Worm (Caenorhabditis elegans) whole organism, L3 larva: Measurements from ENCODE around the gene F14D2.14.

Experiments used
- ama-1 ChIP-seq: fragments of 150-350 bp; optimal IDR thresholded peaks from 2 replicates; lab custom pipeline; 2018
- ceh-16 ChIP-seq: sonication (generic microtip); optimal IDR thresholded peaks from 2 replicates; lab custom pipeline; 2017; ENCODE audit warnings: missing biosample characterization, missing genetic modification characterization
- ceh-28 ChIP-seq: fragments of 150-350 bp; optimal IDR thresholded peaks from 2 replicates; lab custom pipeline; 2014; ENCODE audit warnings: missing biosample characterization, missing genetic modification reagents, missing genetic modification characterization
- ceh-82 ChIP-seq: fragments of 150-350 bp; optimal IDR thresholded peaks from 2 replicates; lab custom pipeline; 2014; ENCODE audit warnings: missing biosample characterization, missing genetic modification characterization
- ceh-9 ChIP-seq: sonication (generic microtip); optimal IDR thresholded peaks from 2 replicates; lab custom pipeline; 2018; ENCODE audit warnings: missing biosample characterization, missing genetic modification characterization
- elt-2 ChIP-seq: sonication (generic microtip); optimal IDR thresholded peaks from 2 replicates; lab custom pipeline; 2016; ENCODE audit warnings: missing genetic modification reagents, mild to moderate bottlenecking, missing genetic modification characterization, missing compliant biosample characterization
- eor-1 ChIP-seq, 2 experiments: fragments of 150-350 bp; optimal IDR thresholded peaks; 2 replicates each; lab custom pipeline; 2014 to 2018; ENCODE audit warnings: missing biosample characterization in 2 of 2, missing genetic modification characterization in 2 of 2
- hmg-11 ChIP-seq: sonication (generic microtip); optimal IDR thresholded peaks from 2 replicates; lab custom pipeline; 2016; ENCODE audit warnings: missing genetic modification characterization, missing compliant biosample characterization
- jun-1 ChIP-seq: fragments of 150-350 bp; optimal IDR thresholded peaks from 2 replicates; lab custom pipeline; 2014; ENCODE audit warnings: missing biosample characterization, missing genetic modification reagents, missing genetic modification characterization
- lin-15B ChIP-seq: fragments of 150-350 bp; optimal IDR thresholded peaks from 2 replicates; lab custom pipeline; 2014; ENCODE audit warnings: missing biosample characterization, missing genetic modification characterization
- lin-39 ChIP-seq: fragments of 150-350 bp; optimal IDR thresholded peaks from 2 replicates; lab custom pipeline; 2018; ENCODE audit warnings: missing biosample characterization, missing genetic modification reagents, missing genetic modification characterization
- nhr-12 ChIP-seq: fragments of 150-350 bp; optimal IDR thresholded peaks from 2 replicates; lab custom pipeline; 2014; ENCODE audit warnings: missing biosample characterization, missing genetic modification characterization
- nhr-237 ChIP-seq: fragments of 150-350 bp; optimal IDR thresholded peaks from 2 replicates; lab custom pipeline; 2014; ENCODE audit warnings: missing biosample characterization, missing genetic modification characterization
- nhr-25 ChIP-seq: sonication (generic microtip); optimal IDR thresholded peaks from 2 replicates; lab custom pipeline; 2017; ENCODE audit warnings: missing biosample characterization, missing genetic modification characterization
- nhr-43 ChIP-seq: sonication (generic microtip); optimal IDR thresholded peaks from 2 replicates; lab custom pipeline; 2016; ENCODE audit warnings: mild to moderate bottlenecking, missing genetic modification characterization, missing compliant biosample characterization; ENCODE audit not compliant: poor library complexity, severe bottlenecking
- nhr-76 ChIP-seq: fragments of 150-350 bp; sonication (generic microtip); optimal IDR thresholded peaks from 5 replicates; lab custom pipeline; 2014; ENCODE audit warnings: missing biosample characterization, missing genetic modification characterization
- nhr-77 ChIP-seq: fragments of 150-350 bp; optimal IDR thresholded peaks from 2 replicates; lab custom pipeline; 2014; ENCODE audit warnings: missing biosample characterization, missing genetic modification characterization
- pha-4 ChIP-seq: fragments of 150-350 bp; optimal IDR thresholded peaks from 2 replicates; lab custom pipeline; 2014; ENCODE audit warnings: missing biosample characterization, missing genetic modification reagents, missing genetic modification characterization
- pqm-1 ChIP-seq: fragments of 150-350 bp; optimal IDR thresholded peaks from 2 replicates; lab custom pipeline; 2017; ENCODE audit warnings: missing biosample characterization, missing genetic modification characterization, inconsistent platforms
- sea-2 ChIP-seq: fragments of 150-350 bp; sonication (generic microtip); optimal IDR thresholded peaks from 4 replicates; lab custom pipeline; 2014; ENCODE audit warnings: missing biosample characterization, missing genetic modification reagents, missing genetic modification characterization
- skn-1 ChIP-seq: fragments of 150-350 bp; optimal IDR thresholded peaks from 2 replicates; lab custom pipeline; 2014; ENCODE audit warnings: missing biosample characterization, missing genetic modification characterization
- unc-39 ChIP-seq: sonication (generic microtip); optimal IDR thresholded peaks from 4 replicates; lab custom pipeline; 2017; ENCODE audit warnings: missing biosample characterization, missing genetic modification characterization
- unc-62 ChIP-seq: fragments of 150-350 bp; sonication (generic microtip); optimal IDR thresholded peaks from 4 replicates; lab custom pipeline; 2014; ENCODE audit warnings: missing biosample characterization, missing genetic modification reagents, missing genetic modification characterization
- ztf-11 ChIP-seq: fragments of 150-350 bp; optimal IDR thresholded peaks from 2 replicates; lab custom pipeline; 2014; ENCODE audit warnings: missing biosample characterization, missing genetic modification characterization

Gene F14D2.14

DNA sequence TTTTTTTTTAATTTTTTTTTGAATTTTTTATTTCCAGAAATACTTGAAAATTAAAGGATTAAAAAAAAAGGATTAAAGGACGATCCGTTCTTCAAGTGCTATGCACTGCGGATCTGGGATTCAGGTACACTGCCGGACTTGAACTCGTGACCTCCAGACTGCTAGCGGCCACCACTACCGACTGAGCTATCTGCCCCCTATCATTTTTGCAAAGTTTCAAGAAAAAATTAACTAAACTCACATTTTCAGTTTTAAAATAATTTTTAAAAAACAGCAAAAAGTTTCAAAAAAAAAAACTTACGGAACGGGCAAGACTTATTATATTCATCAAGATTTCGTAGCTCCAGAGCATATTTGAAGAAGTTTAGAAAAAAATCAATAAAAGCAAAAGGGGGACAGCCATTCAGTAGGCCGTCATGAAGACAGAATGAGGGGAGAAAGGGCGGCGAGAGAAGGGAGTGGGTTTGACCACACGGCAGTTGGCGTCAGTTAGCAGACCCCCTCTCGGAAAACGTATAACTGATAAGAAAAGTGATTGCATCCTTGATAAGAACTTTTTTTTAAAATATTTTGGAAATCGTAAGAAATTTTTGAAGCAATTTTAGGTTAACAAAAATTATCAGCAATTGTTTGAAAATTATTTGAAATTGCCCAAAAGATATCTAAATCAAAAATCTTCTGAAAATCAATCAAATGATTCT is 36.7 kb downstream of the F14D2.14 start:
- TF ChIP-seq elt-2 (tag; lab: Kevin White, UChicago) (peak; percentile 46), unc-39 (tag; lab: Kevin White, UChicago) (no peak)

DNA sequence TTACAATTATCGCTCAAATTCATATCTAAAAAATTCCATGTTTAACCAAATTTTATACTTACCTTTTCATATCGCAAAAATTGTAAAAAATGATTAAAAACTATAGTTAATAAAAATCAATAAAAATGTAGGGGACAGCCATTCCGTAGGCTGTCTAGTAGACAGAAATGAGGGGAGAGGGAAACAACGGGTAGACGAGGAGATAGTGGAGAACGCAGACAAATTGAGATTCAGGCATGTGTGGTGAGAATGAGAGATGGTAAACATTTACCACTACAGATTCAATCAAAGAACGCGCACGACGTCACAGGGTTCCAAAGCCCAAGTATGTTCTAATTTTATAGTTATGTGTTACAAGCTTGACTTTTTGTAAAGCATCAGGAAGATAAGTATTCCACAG is 44.2 kb downstream of the F14D2.14 start:
- TF ChIP-seq lin-15B (tag; lab: Kevin White, UChicago) = no peak
- no peak for TF ChIP-seq pqm-1 (tag; lab: Kevin White, UChicago)
- TF ChIP-seq unc-62 (GFP tag; lab: Kevin White, UChicago) = no peak
- TF ChIP-seq ceh-28 (tag; lab: Kevin White, UChicago) = peak; percentile 37
- no peak for TF ChIP-seq nhr-237
- TF ChIP-seq ztf-11 (tag; lab: Kevin White, UChicago) = no peak
- TF ChIP-seq pha-4 = peak; percentile 45
- peak; percentile 30 for TF ChIP-seq elt-2 (tag; lab: Kevin White, UChicago)
- TF ChIP-seq ceh-82 (tag; lab: Kevin White, UChicago) = no peak
- TF ChIP-seq skn-1 (tag; lab: Kevin White, UChicago) = no peak

DNA sequence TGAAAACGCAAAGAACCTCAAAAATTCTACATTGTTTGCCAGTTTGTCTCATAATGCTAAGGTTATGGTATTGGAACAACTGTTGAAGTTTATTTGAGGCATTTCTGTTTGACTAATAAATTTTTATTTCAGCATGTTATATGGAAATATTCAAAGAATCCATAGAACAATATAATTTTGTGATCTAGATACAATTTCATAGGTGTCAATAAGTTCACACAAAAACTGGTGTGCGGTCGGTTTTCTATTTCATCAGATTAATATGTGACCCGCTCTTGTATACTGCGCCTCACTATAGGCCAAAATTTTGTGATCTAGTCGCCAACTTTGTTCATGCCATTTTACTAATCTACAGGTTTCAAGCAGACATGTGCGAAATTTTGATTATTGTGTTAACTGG is 48.3 kb downstream of the F14D2.14 start, which contains the start of gene btb-22:
btb-22 (plus strand) TSS at position 301 of the 400 bp plus-strand sequence.
- TF ChIP-seq lin-39 = no peak
- no peak for TF ChIP-seq nhr-77 (tag; lab: Kevin White, UChicago)
- TF ChIP-seq lin-15B (tag; lab: Kevin White, UChicago) = no peak
- TF ChIP-seq pqm-1 (tag; lab: Kevin White, UChicago) = no peak
- no peak for TF ChIP-seq nhr-25
- no peak for TF ChIP-seq ama-1 (lab: Kevin White, UChicago)
- TF ChIP-seq nhr-43 (tag; lab: Kevin White, UChicago) = no peak
- no peak for TF ChIP-seq nhr-12
- TF ChIP-seq ceh-9 (tag; lab: Kevin White, UChicago) = no peak
- no peak for TF ChIP-seq eor-1 (tag; optimal IDR thresholded peaks at IDR 0.05; lab: Kevin White, UChicago)
- TF ChIP-seq nhr-76 (tag; lab: Kevin White, UChicago) = no peak

DNA sequence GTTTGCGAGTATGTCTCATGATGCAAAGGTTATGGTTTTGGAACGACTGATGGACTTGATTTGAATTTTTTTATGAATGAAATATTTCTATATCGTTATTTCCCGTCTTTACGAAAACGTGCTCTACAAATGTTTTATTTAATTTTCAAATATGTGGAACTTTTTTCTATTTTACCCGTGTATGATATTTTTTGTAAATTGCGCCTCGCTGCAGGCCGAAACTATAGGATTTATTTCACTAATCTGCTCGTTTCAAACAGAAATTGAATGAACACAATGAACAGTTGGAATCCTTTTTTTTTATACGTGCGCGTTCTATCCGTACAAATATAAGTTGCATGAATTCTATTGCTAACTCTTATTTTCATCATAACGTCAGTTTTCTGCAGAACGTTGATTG is 49.9 kb downstream of the F14D2.14 start, which contains the start of gene btb-18:
btb-18 (plus strand) TSS at position 301 of the 400 bp plus-strand sequence.
- TF ChIP-seq ceh-16 (tag; lab: Kevin White, UChicago) (no peak), ceh-82 (tag; lab: Kevin White, UChicago) (no peak), nhr-25 (no peak), hmg-11 (tag; lab: Kevin White, UChicago) (no peak), unc-62 (GFP tag; lab: Kevin White, UChicago) (no peak), ama-1 (lab: Kevin White, UChicago) (no peak), sea-2 (GFP tag; lab: Kevin White, UChicago) (no peak), pha-4 (no peak), jun-1 (tag; lab: Kevin White, UChicago) (no peak)
